Worm (Caenorhabditis elegans) whole organism, L2 larva: ENCODE data around the gene F41F3.9.

ENCODE experiments used
- C34F6.9 ChIP-seq: fragments of 150-350 bp; optimal IDR thresholded peaks from 2 replicates; lab custom pipeline; 2014; ENCODE audit warnings: missing biosample characterization, missing genetic modification characterization
- F13H6.1 ChIP-seq: sonication (generic microtip); optimal IDR thresholded peaks from 2 replicates; lab custom pipeline; 2016; ENCODE audit warnings: missing genetic modification characterization, missing compliant biosample characterization
- Y55F3AM.14 ChIP-seq: fragments of 200-800 bp; sonication (Bioruptor generic); optimal IDR thresholded peaks from 2 replicates; lab custom pipeline; 2018; ENCODE audit warnings: mild to moderate bottlenecking, missing genetic modification characterization, missing compliant biosample characterization
- aly-2 ChIP-seq: fragments of 150-350 bp; optimal IDR thresholded peaks from 2 replicates; lab custom pipeline; 2014; ENCODE audit warnings: missing biosample characterization, missing genetic modification characterization
- ama-1 ChIP-seq: fragments of 150-350 bp; optimal IDR thresholded peaks from 2 replicates; lab custom pipeline; 2018; ENCODE audit warnings: inconsistent platforms
- blmp-1 ChIP-seq: sonication (generic microtip); optimal IDR thresholded peaks from 2 replicates; lab custom pipeline; 2017; ENCODE audit warnings: missing genetic modification characterization, mild to moderate bottlenecking, missing compliant biosample characterization, antibody characterized with exemption, moderate library complexity; ENCODE audit not compliant: insufficient read depth
- crh-2 ChIP-seq: sonication (generic microtip); optimal IDR thresholded peaks from 2 replicates; lab custom pipeline; 2017; ENCODE audit warnings: missing biosample characterization, missing genetic modification characterization
- dmd-4 ChIP-seq: sonication (generic microtip); optimal IDR thresholded peaks from 2 replicates; lab custom pipeline; 2017; ENCODE audit warnings: missing biosample characterization, missing genetic modification characterization
- elt-3 ChIP-seq: sonication (generic microtip); optimal IDR thresholded peaks from 2 replicates; lab custom pipeline; 2017; ENCODE audit warnings: missing biosample characterization, missing genetic modification characterization
- fos-1 ChIP-seq: fragments of 150-350 bp; optimal IDR thresholded peaks from 2 replicates; lab custom pipeline; 2014; ENCODE audit warnings: missing biosample characterization, missing genetic modification characterization
- gmeb-1 ChIP-seq: fragments of 150-350 bp; optimal IDR thresholded peaks from 2 replicates; lab custom pipeline; 2014; ENCODE audit warnings: missing biosample characterization, missing genetic modification characterization
- lin-11 ChIP-seq: fragments of 150-350 bp; sonication (generic microtip); optimal IDR thresholded peaks from 2 replicates; lab custom pipeline; 2014; ENCODE audit warnings: missing biosample characterization, missing genetic modification characterization, inconsistent platforms, mixed read lengths
- lin-13 ChIP-seq: fragments of 150-350 bp; optimal IDR thresholded peaks from 2 replicates; lab custom pipeline; 2014; ENCODE audit warnings: missing biosample characterization, missing genetic modification reagents, missing genetic modification characterization
- lin-39 ChIP-seq: fragments of 150-350 bp; optimal IDR thresholded peaks from 2 replicates; lab custom pipeline; 2014; ENCODE audit warnings: missing biosample characterization, missing genetic modification reagents, missing genetic modification characterization
- lsy-2 ChIP-seq, 2 experiments: fragments of 150-350 bp in 1 of 2; sonication (generic microtip) in 1 of 2; optimal IDR thresholded peaks; 2 replicates each; lab custom pipeline; 2014 to 2017; ENCODE audit warnings: missing biosample characterization in 2 of 2, missing genetic modification characterization in 2 of 2
- mbf-1 ChIP-seq: sonication (generic microtip); optimal IDR thresholded peaks from 2 replicates; lab custom pipeline; 2017; ENCODE audit warnings: missing biosample characterization, missing genetic modification characterization
- mdl-1 ChIP-seq, 2 experiments: fragments of 150-350 bp in 1 of 2; sonication (generic microtip) in 1 of 2; optimal IDR thresholded peaks; 2 replicates each; lab custom pipeline; 2017; ENCODE audit warnings: missing biosample characterization in 2 of 2, missing genetic modification characterization in 2 of 2
- nhr-11 ChIP-seq: fragments of 150-350 bp; optimal IDR thresholded peaks from 2 replicates; lab custom pipeline; 2014; ENCODE audit warnings: missing biosample characterization, missing genetic modification characterization
- nhr-21 ChIP-seq: fragments of 150-350 bp; optimal IDR thresholded peaks from 2 replicates; lab custom pipeline; 2014; ENCODE audit warnings: missing biosample characterization, missing genetic modification characterization
- nhr-23 ChIP-seq: fragments of 150-350 bp; optimal IDR thresholded peaks from 2 replicates; lab custom pipeline; 2014; ENCODE audit warnings: missing biosample characterization, missing genetic modification reagents, missing genetic modification characterization
- nhr-25 ChIP-seq: fragments of 150-350 bp; sonication (generic microtip); optimal IDR thresholded peaks from 3 replicates; lab custom pipeline; 2014; ENCODE audit warnings: missing biosample characterization, missing genetic modification characterization
- nhr-6 ChIP-seq: fragments of 150-350 bp; optimal IDR thresholded peaks from 2 replicates; lab custom pipeline; 2014; ENCODE audit warnings: missing biosample characterization, missing genetic modification characterization
- peb-1 ChIP-seq: fragments of 150-350 bp; optimal IDR thresholded peaks from 2 replicates; lab custom pipeline; 2014; ENCODE audit warnings: missing biosample characterization, missing genetic modification characterization
- sem-4 ChIP-seq: fragments of 150-350 bp; optimal IDR thresholded peaks from 2 replicates; lab custom pipeline; 2014; ENCODE audit warnings: missing biosample characterization, missing genetic modification reagents, missing genetic modification characterization
- skn-1 ChIP-seq: sonication (generic microtip); optimal IDR thresholded peaks from 2 replicates; lab custom pipeline; 2017; ENCODE audit warnings: missing biosample characterization, missing genetic modification characterization
- sma-3 ChIP-seq: sonication (generic microtip); optimal IDR thresholded peaks from 2 replicates; lab custom pipeline; 2016; ENCODE audit warnings: missing genetic modification reagents, missing genetic modification characterization, missing compliant biosample characterization
- sma-9 ChIP-seq, 2 experiments: fragments of 150-350 bp in 1 of 2; sonication (generic microtip) in 1 of 2; optimal IDR thresholded peaks; 2 replicates each; lab custom pipeline; 2014 to 2016; ENCODE audit warnings: missing genetic modification characterization in 2 of 2, mild to moderate bottlenecking in 1 of 2, missing biosample characterization in 1 of 2, missing compliant biosample characterization in 1 of 2, missing genetic modification reagents in 1 of 2, moderate library complexity in 1 of 2
- snpc-4 ChIP-seq: fragments of 150-350 bp; optimal IDR thresholded peaks from 2 replicates; lab custom pipeline; 2014; ENCODE audit warnings: missing biosample characterization, missing genetic modification characterization
- unc-39 ChIP-seq: fragments of 150-350 bp; optimal IDR thresholded peaks from 2 replicates; lab custom pipeline; 2014; ENCODE audit warnings: missing biosample characterization, missing genetic modification characterization
- unc-62 ChIP-seq: fragments of 150-350 bp; optimal IDR thresholded peaks from 2 replicates; lab custom pipeline; 2014; ENCODE audit warnings: missing biosample characterization, missing genetic modification reagents, missing genetic modification characterization
- zag-1 ChIP-seq: fragments of 150-350 bp; optimal IDR thresholded peaks from 2 replicates; lab custom pipeline; 2014; ENCODE audit warnings: missing biosample characterization, missing genetic modification characterization
- ztf-11 ChIP-seq: sonication (generic microtip); optimal IDR thresholded peaks from 2 replicates; lab custom pipeline; 2017; ENCODE audit warnings: missing biosample characterization, missing genetic modification characterization
- ztf-4 ChIP-seq: fragments of 150-350 bp; optimal IDR thresholded peaks from 2 replicates; lab custom pipeline; 2014; ENCODE audit warnings: missing biosample characterization, missing genetic modification characterization

F41F3.9 gene

ce11 chrV:4648527-4648926 lies 6.7 kb upstream of the F41F3.9 start, which contains the start of gene F41F3.8:
F41F3.8 (plus strand) TSS chrV:4648827.
- TF ChIP-seq nhr-21 (tag; lab: Kevin White, UChicago) (no peak), unc-62 (GFP tag; lab: Kevin White, UChicago) (no peak), gmeb-1 (tag; lab: Kevin White, UChicago) (no peak), mbf-1 (tag; lab: Kevin White, UChicago) (no peak), F13H6.1 (tag; lab: Kevin White, UChicago) (no peak), nhr-11 (tag; lab: Kevin White, UChicago) (no peak), C34F6.9 (no peak), lin-39 (no peak)

ce11 chrV:4649649-4650384 lies 5.5 kb upstream of the F41F3.9 start:
- TF ChIP-seq aly-2 (tag; lab: Kevin White, UChicago) (no peak), mdl-1 (tag; optimal IDR thresholded peaks at IDR 0.05; lab: Kevin White, UChicago) (no peak), ztf-4 (no peak), ztf-11 (tag; lab: Kevin White, UChicago) (no peak), sma-9 (GFP tag; optimal IDR thresholded peaks at IDR 0.05; lab: Kevin White, UChicago) (no peak), sma-9 (tag; optimal IDR thresholded peaks at IDR 0.05; lab: Kevin White, UChicago) (no peak), unc-39 (no peak), skn-1 (tag; lab: Kevin White, UChicago) (no peak), sem-4 (tag; lab: Kevin White, UChicago) (no peak), ama-1 (lab: Kevin White, UChicago) (no peak), gmeb-1 (tag; lab: Kevin White, UChicago) (no peak)

ce11 chrV:4651480-4651879 lies 3.8 kb upstream of the F41F3.9 start:
- no peak for TF ChIP-seq nhr-6 (tag; lab: Kevin White, UChicago)
- TF ChIP-seq lin-11 (tag; lab: Kevin White, UChicago) = no peak
- peak; percentile 18 for TF ChIP-seq gmeb-1 (tag; lab: Kevin White, UChicago)
- peak; percentile 77 for TF ChIP-seq blmp-1
- no peak for TF ChIP-seq ama-1 (lab: Kevin White, UChicago)
- no peak for TF ChIP-seq lsy-2 (tag; optimal IDR thresholded peaks at IDR 0.05; lab: Kevin White, UChicago)
- no peak for TF ChIP-seq unc-39
- no peak for TF ChIP-seq crh-2
- no peak for TF ChIP-seq lin-39
- TF ChIP-seq dmd-4 (tag; lab: Kevin White, UChicago) = no peak
- TF ChIP-seq peb-1 (tag; lab: Kevin White, UChicago) = peak; percentile 7
- no peak for TF ChIP-seq zag-1 (tag; lab: Kevin White, UChicago)
- no peak for TF ChIP-seq F13H6.1 (tag; lab: Kevin White, UChicago)
- TF ChIP-seq aly-2 (tag; lab: Kevin White, UChicago) = no peak
- TF ChIP-seq nhr-21 (tag; lab: Kevin White, UChicago) = peak; percentile 23
- no peak for TF ChIP-seq unc-62 (GFP tag; lab: Kevin White, UChicago)
- peak; percentile 44 for TF ChIP-seq nhr-25
- no peak for TF ChIP-seq snpc-4 (tag; lab: Kevin White, UChicago)
- TF ChIP-seq fos-1 = peak; percentile 23
- no peak for TF ChIP-seq C34F6.9

ce11 chrV:4653093-4653492 lies 2.2 kb upstream of the F41F3.9 start:
- TF ChIP-seq Y55F3AM.14 = peak; percentile 50
- no peak for TF ChIP-seq dmd-4 (tag; lab: Kevin White, UChicago)
- no peak for TF ChIP-seq nhr-25

ce11 chrV:4653871-4654605 lies 1.2 kb upstream of the F41F3.9 start, which contains the start of the genes col-139 and F41F3.1:
col-139 (minus strand) TSS chrV:4653971.
F41F3.1 (plus strand) TSS chrV:4654555.
- TF ChIP-seq elt-3 = no peak
- no peak for TF ChIP-seq lin-13
- TF ChIP-seq sma-3 (GFP tag; lab: Kevin White, UChicago) = no peak
- TF ChIP-seq blmp-1 = no peak
- TF ChIP-seq peb-1 (tag; lab: Kevin White, UChicago) = no peak
- no peak for TF ChIP-seq nhr-6 (tag; lab: Kevin White, UChicago)
- TF ChIP-seq nhr-23 = no peak
- no peak for TF ChIP-seq F13H6.1 (tag; lab: Kevin White, UChicago)
- no peak for TF ChIP-seq unc-62 (GFP tag; lab: Kevin White, UChicago)
- no peak for TF ChIP-seq mdl-1 (tag; optimal IDR thresholded peaks at IDR 0.05; lab: Kevin White, UChicago)
- no peak for TF ChIP-seq lsy-2 (tag; optimal IDR thresholded peaks at IDR 0.05; lab: Kevin White, UChicago)
- no peak for TF ChIP-seq skn-1 (tag; lab: Kevin White, UChicago)
